Worm (Caenorhabditis elegans) whole organism, L4 larva: ENCODE data around the gene Y69H2.9.
A peak's percentile ranks its signal among the peaks of the same experiment; 100 is the strongest.

Source experiments
- D1046.2 ChIP-seq: fragments of 200-800 bp; sonication (Bioruptor generic); IDR thresholded peaks from 2 replicates; pipeline ENCODE4 v1.3.6; 2022; ENCODE audit warnings: missing genetic modification characterization, missing compliant biosample characterization
- F26F4.8 ChIP-seq: fragments of 200-800 bp; sonication (Bioruptor generic); conservative IDR thresholded peaks from 2 replicates; pipeline ENCODE4 v1.3.6; 2022; ENCODE audit warnings: missing genetic modification characterization, missing compliant biosample characterization
- F37D6.2 ChIP-seq: sonication (generic microtip); optimal IDR thresholded peaks from 2 replicates; lab custom pipeline; 2016; ENCODE audit warnings: mild to moderate bottlenecking, missing genetic modification characterization, missing compliant biosample characterization
- F44E2.7 ChIP-seq: fragments of 200-800 bp; sonication (Bioruptor generic); IDR thresholded peaks from 2 replicates; pipeline ENCODE4 v2.1.2; 2022; ENCODE audit warnings: missing genetic modification characterization, missing compliant biosample characterization
- F49E8.2 ChIP-seq: sonication (generic microtip); optimal IDR thresholded peaks from 2 replicates; lab custom pipeline; 2016; ENCODE audit warnings: missing compliant biosample characterization, mild to moderate bottlenecking, missing genetic modification characterization, borderline replicate concordance
- Y105C5A.15 ChIP-seq: fragments of 200-800 bp; sonication (Bioruptor generic); IDR thresholded peaks from 2 replicates; pipeline ENCODE4 v1.3.6; 2022; ENCODE audit warnings: missing genetic modification characterization, missing compliant biosample characterization
- aha-1 ChIP-seq: fragments of 150-350 bp; peaks from one replicate; lab custom pipeline; 2014; ENCODE audit warnings: missing biosample characterization, missing genetic modification characterization
- arid-1 ChIP-seq: fragments of 200-800 bp; sonication (Bioruptor generic); conservative IDR thresholded peaks from 2 replicates; pipeline ENCODE4 v1.3.6; 2022; ENCODE audit warnings: missing genetic modification reagents, missing genetic modification characterization, missing compliant biosample characterization
- ceh-44 ChIP-seq: fragments of 200-800 bp; sonication (Bioruptor generic); IDR thresholded peaks from 2 replicates; pipeline ENCODE4 v1.3.6; 2022; ENCODE audit warnings: missing genetic modification reagents, missing genetic modification characterization, missing compliant biosample characterization
- ceh-62 ChIP-seq: sonication (generic microtip); optimal IDR thresholded peaks from 2 replicates; lab custom pipeline; 2017; ENCODE audit warnings: missing biosample characterization, missing genetic modification characterization
- daf-12 ChIP-seq: fragments of 150-350 bp; optimal IDR thresholded peaks from 2 replicates; lab custom pipeline; 2014; ENCODE audit warnings: missing biosample characterization, missing genetic modification reagents, missing genetic modification characterization
- daf-16 ChIP-seq, 3 experiments: sonication (generic microtip); optimal IDR thresholded peaks; 2 replicates each; lab custom pipeline; 2016 to 2017; ENCODE audit warnings: missing genetic modification characterization in 3 of 3, missing genetic modification reagents in 3 of 3, mild to moderate bottlenecking in 2 of 3, missing compliant biosample characterization in 2 of 3, missing biosample characterization in 1 of 3, moderate library complexity in 1 of 3
- dmd-6 ChIP-seq: fragments of 200-800 bp; sonication (Bioruptor generic); IDR thresholded peaks from 2 replicates; pipeline ENCODE4 v1.3.6; 2022; ENCODE audit warnings: missing genetic modification reagents, missing genetic modification characterization, missing compliant biosample characterization
- dmd-8 ChIP-seq: fragments of 200-800 bp; sonication (Bioruptor generic); IDR thresholded peaks from 2 replicates; pipeline ENCODE4 v1.3.6; 2022; ENCODE audit warnings: missing genetic modification characterization, missing compliant biosample characterization
- duxl-1 ChIP-seq: sonication (generic microtip); optimal IDR thresholded peaks from 2 replicates; lab custom pipeline; 2016; ENCODE audit warnings: mild to moderate bottlenecking, missing genetic modification characterization, moderate library complexity, missing compliant biosample characterization; ENCODE audit not compliant: poor library complexity
- egl-27 ChIP-seq: sonication (generic microtip); optimal IDR thresholded peaks from 3 replicates; lab custom pipeline; 2017; ENCODE audit warnings: missing biosample characterization, missing genetic modification reagents, missing genetic modification characterization
- egl-43 ChIP-seq: fragments of 200-800 bp; sonication (Bioruptor generic); IDR thresholded peaks from 2 replicates; pipeline ENCODE4 v1.3.6; 2022; ENCODE audit warnings: missing genetic modification reagents, missing genetic modification characterization, missing compliant biosample characterization
- fkh-10 ChIP-seq: fragments of 150-350 bp; optimal IDR thresholded peaks from 2 replicates; lab custom pipeline; 2014; ENCODE audit warnings: missing biosample characterization, missing genetic modification reagents, missing genetic modification characterization
- hif-1 ChIP-seq, 2 experiments: sonication (generic microtip); optimal IDR thresholded peaks; 2 replicates each; lab custom pipeline; 2016 to 2017; ENCODE audit warnings: missing compliant biosample characterization in 2 of 2, missing genetic modification characterization in 2 of 2, missing genetic modification reagents in 2 of 2, missing genotype in 2 of 2, mild to moderate bottlenecking in 1 of 2
- hlh-30 ChIP-seq: sonication (generic microtip); optimal IDR thresholded peaks from 2 replicates; lab custom pipeline; 2017; ENCODE audit warnings: antibody characterized with exemption, mild to moderate bottlenecking, missing genetic modification characterization, missing compliant biosample characterization; ENCODE audit not compliant: insufficient read depth
- lim-7 ChIP-seq: fragments of 200-800 bp; sonication (Bioruptor generic); IDR thresholded peaks from 2 replicates; pipeline ENCODE4 v1.3.6; 2022; ENCODE audit warnings: missing genetic modification characterization, missing compliant biosample characterization
- lin-29 ChIP-seq: fragments of 200-800 bp; sonication (Bioruptor generic); IDR thresholded peaks from 2 replicates; pipeline ENCODE4 v1.3.6; 2022; ENCODE audit warnings: missing genetic modification reagents, missing genetic modification characterization, missing compliant biosample characterization
- lin-38 ChIP-seq: fragments of 200-800 bp; sonication (Bioruptor generic); IDR thresholded peaks from 2 replicates; pipeline ENCODE4 v1.3.6; 2022; ENCODE audit warnings: missing genetic modification reagents, missing genetic modification characterization, missing compliant biosample characterization
- lin-39 ChIP-seq: fragments of 150-350 bp; optimal IDR thresholded peaks from 2 replicates; lab custom pipeline; 2014; ENCODE audit warnings: missing biosample characterization, missing genetic modification reagents, missing genetic modification characterization
- madf-5 ChIP-seq, 2 experiments: fragments of 200-800 bp; sonication (Bioruptor generic); IDR thresholded peaks; 2 replicates each; pipeline ENCODE4 v1.3.6; 2022; ENCODE audit warnings: missing compliant biosample characterization in 2 of 2, missing genetic modification characterization in 2 of 2
- mdl-1 ChIP-seq, 2 experiments: fragments of 150-350 bp in 1 of 2; sonication (generic microtip) in 1 of 2; optimal IDR thresholded peaks; 2 replicates each; lab custom pipeline; 2014 to 2017; ENCODE audit warnings: missing biosample characterization in 2 of 2, missing genetic modification characterization in 2 of 2
- mes-2 ChIP-seq: sonication (generic microtip); optimal IDR thresholded peaks from 2 replicates; lab custom pipeline; 2016; ENCODE audit warnings: missing genotype, mild to moderate bottlenecking, missing genetic modification characterization, missing compliant biosample characterization; ENCODE audit not compliant: poor library complexity, severe bottlenecking
- nhr-237 ChIP-seq: sonication (generic microtip); optimal IDR thresholded peaks from 2 replicates; lab custom pipeline; 2017; ENCODE audit warnings: missing biosample characterization, missing genetic modification characterization
- nhr-48 ChIP-seq: sonication (generic microtip); optimal IDR thresholded peaks from 2 replicates; lab custom pipeline; 2016; ENCODE audit warnings: mild to moderate bottlenecking, missing genetic modification characterization, missing compliant biosample characterization
- nhr-76 ChIP-seq: fragments of 150-350 bp; optimal IDR thresholded peaks from 2 replicates; lab custom pipeline; 2014; ENCODE audit warnings: missing biosample characterization, missing genetic modification characterization
- pha-4 ChIP-seq, 2 experiments: fragments of 150-350 bp in 1 of 2; fragments of 200-800 bp in 1 of 2; sonication (Bioruptor generic) in 1 of 2; IDR thresholded peaks in 1 of 2; optimal IDR thresholded peaks in 1 of 2; 2 replicates each; pipeline versions ENCODE4 v1.3.6 to Lab custom; 2014 to 2022; ENCODE audit warnings: missing genetic modification characterization in 2 of 2, missing genetic modification reagents in 2 of 2, missing biosample characterization in 1 of 2, missing compliant biosample characterization in 1 of 2
- saeg-2 ChIP-seq: fragments of 200-800 bp; sonication (Bioruptor generic); IDR thresholded peaks from 2 replicates; pipeline ENCODE4 v1.3.6; 2022; ENCODE audit warnings: missing genetic modification reagents, missing genetic modification characterization, missing compliant biosample characterization
- set-16 ChIP-seq: fragments of 200-800 bp; sonication (Bioruptor generic); IDR thresholded peaks from 2 replicates; pipeline ENCODE4 v1.3.6; 2022; ENCODE audit warnings: missing genetic modification reagents, missing genetic modification characterization, missing compliant biosample characterization
- spr-3 ChIP-seq: fragments of 200-800 bp; sonication (Bioruptor generic); optimal IDR thresholded peaks from 2 replicates; lab custom pipeline; 2018; ENCODE audit warnings: mild to moderate bottlenecking, missing genetic modification characterization, missing compliant biosample characterization
- unc-62 ChIP-seq, 3 experiments: fragments of 150-350 bp in 1 of 3; sonication (generic microtip); optimal IDR thresholded peaks in 2 of 3; peaks in 1 of 3; 1 replicate in 1 of 3; 2 replicates in 2 of 3; lab custom pipeline; 2014 to 2017; ENCODE audit warnings: missing biosample characterization in 3 of 3, missing genetic modification characterization in 3 of 3, missing genetic modification reagents in 3 of 3, missing genotype in 1 of 3
- zip-2 ChIP-seq: fragments of 150-350 bp; optimal IDR thresholded peaks from 2 replicates; lab custom pipeline; 2014; ENCODE audit warnings: missing biosample characterization, missing genetic modification characterization
- ztf-11 ChIP-seq: fragments of 150-350 bp; optimal IDR thresholded peaks from 2 replicates; lab custom pipeline; 2014; ENCODE audit warnings: missing biosample characterization, missing genetic modification characterization
- ztf-7 ChIP-seq: fragments of 150-350 bp; optimal IDR thresholded peaks from 2 replicates; lab custom pipeline; 2014; ENCODE audit warnings: missing biosample characterization, missing genetic modification characterization

Gene Y69H2.9

DNA sequence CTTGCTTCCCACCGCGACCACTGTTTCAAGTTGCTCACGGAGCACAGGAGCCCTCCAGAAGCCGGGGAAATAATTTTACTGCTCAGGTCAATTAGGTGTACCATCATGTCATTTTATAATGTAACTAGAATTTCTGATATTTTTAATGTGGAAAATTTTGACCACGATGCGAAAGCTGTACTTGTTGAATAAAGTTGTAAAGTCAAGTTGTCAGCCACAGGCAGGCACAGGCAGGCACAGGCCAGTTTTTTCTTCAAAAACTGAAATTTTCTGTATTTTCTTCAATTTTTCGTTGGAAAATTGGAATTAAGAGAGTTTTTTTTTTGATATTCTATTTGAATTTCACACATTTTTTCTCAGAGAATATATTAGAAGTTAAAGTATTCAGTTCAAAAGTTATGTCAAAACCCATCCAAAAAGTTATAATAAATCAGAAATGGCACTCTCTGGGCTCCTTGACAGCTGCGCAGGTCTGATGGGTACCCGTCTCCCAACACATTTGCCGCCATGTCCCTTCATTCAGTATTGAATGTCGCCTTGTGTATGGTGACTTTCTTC is 4.8 kb downstream of the Y69H2.9 start, which contains the start of gene Y17D7C.1:
Gene Y17D7C.1 (plus strand): TSS at position 508 of the 558 bp plus-strand sequence.
- TF ChIP-seq F26F4.8 (GFP tag; lab: Robert Waterston, UW) (no peak), aha-1 (peak; percentile 94), lin-39 (tag; lab: Kevin White, UChicago) (no peak), unc-62 (GFP tag; optimal IDR thresholded peaks at IDR 0.05 in 1 of 2; lab: Kevin White, UChicago) (peak in 1 of 2 experiments; percentile 4), unc-62 (tag; optimal IDR thresholded peaks at IDR 0.05; lab: Kevin White, UChicago) (no peak), lim-7 (no peak), dmd-8 (GFP tag; lab: Robert Waterston, UW) (peak; percentile 3; the same call in 1 of the 2 replicates), ztf-7 (tag; lab: Kevin White, UChicago) (no peak)

ce11 chrV:18708015-18708414 is 6.7 kb downstream of the Y69H2.9 start:
- 0 out of 2 replicates have a peak, but pooled peaks have one; percentile 49 for TF ChIP-seq F26F4.8 (GFP tag; lab: Robert Waterston, UW)
- TF ChIP-seq madf-5 (GFP tag; IDR thresholded peaks at IDR 0.05; lab: Robert Waterston, UW), result 0 out of 4 replicates have a peak, but pooled peaks of 1 of the 2 experiments have one; percentile 19
- TF ChIP-seq F44E2.7 (GFP tag; lab: Robert Waterston, UW), result 0 out of 2 replicates have a peak, but pooled peaks have one; percentile 4
- TF ChIP-seq set-16, result no peak
- TF ChIP-seq saeg-2, result no peak
- no peak for TF ChIP-seq arid-1 (GFP tag; lab: Robert Waterston, UW)
- TF ChIP-seq aha-1, result peak; percentile 83

- TF ChIP-seq hlh-30 (tag; lab: Kevin White, UChicago) (no peak), saeg-2 (0 out of 2 replicates have a peak, but pooled peaks have one; percentile 30), madf-5 (GFP tag; IDR thresholded peaks at IDR 0.05; lab: Robert Waterston, UW) (0 out of 4 replicates have a peak, but pooled peaks of 1 of the 2 experiments have one; percentile 75)
Observed at ce11 chrV:18709203-18709860, 8.0 kb downstream of the Y69H2.9 start, which contains the start of gene Y17D7C.6. Gene Y17D7C.6 (plus strand): TSS chrV:18709810.

- TF ChIP-seq egl-27 (tag; lab: Kevin White, UChicago), result no peak
- no peak for TF ChIP-seq lin-39 (tag; lab: Kevin White, UChicago)
- TF ChIP-seq nhr-237 (tag; lab: Kevin White, UChicago), result no peak
- TF ChIP-seq lin-38, result no peak
- no peak for TF ChIP-seq saeg-2
- no peak for TF ChIP-seq ztf-11 (tag; lab: Kevin White, UChicago)
- TF ChIP-seq daf-16 (GFP tag; optimal IDR thresholded peaks at IDR 0.05; lab: Kevin White, UChicago), result peak in 1 of 2 experiments; percentile 13
- peak; percentile 11 for TF ChIP-seq daf-16 (tag; optimal IDR thresholded peaks at IDR 0.05; lab: Kevin White, UChicago)
- TF ChIP-seq nhr-48 (tag; lab: Kevin White, UChicago), result no peak
- TF ChIP-seq lin-29, result 0 out of 2 replicates have a peak, but pooled peaks have one; percentile 12
- no peak for TF ChIP-seq egl-43
- no peak for TF ChIP-seq spr-3 (GFP tag; lab: Kevin White, UChicago)
- TF ChIP-seq D1046.2 (GFP tag; lab: Robert Waterston, UW), result peak; percentile 54; the same call in 1 of the 2 replicates
- TF ChIP-seq ceh-62, result no peak
- TF ChIP-seq nhr-76 (tag; lab: Kevin White, UChicago), result no peak
- TF ChIP-seq daf-12, result no peak
- no peak for TF ChIP-seq pha-4 (GFP tag; IDR thresholded peaks at IDR 0.05; lab: Robert Waterston, UW)
- no peak for TF ChIP-seq pha-4 (tag; optimal IDR thresholded peaks at IDR 0.05; lab: Kevin White, UChicago)
- TF ChIP-seq zip-2, result peak; percentile 32
- peak; percentile 77 for TF ChIP-seq duxl-1 (tag; lab: Kevin White, UChicago)
- no peak for TF ChIP-seq Y105C5A.15 (GFP tag; lab: Robert Waterston, UW)
- peak in 1 of 2 experiments; percentile 20 for TF ChIP-seq unc-62 (GFP tag; optimal IDR thresholded peaks at IDR 0.05 in 1 of 2; lab: Kevin White, UChicago)
- TF ChIP-seq unc-62 (tag; optimal IDR thresholded peaks at IDR 0.05; lab: Kevin White, UChicago), result no peak
- no peak for TF ChIP-seq F49E8.2 (tag; lab: Kevin White, UChicago)
- TF ChIP-seq mes-2 (tag; lab: Kevin White, UChicago), result no peak
- no peak for TF ChIP-seq F26F4.8 (GFP tag; lab: Robert Waterston, UW)
- peak; percentile 40 for TF ChIP-seq F37D6.2
- TF ChIP-seq aha-1, result peak; percentile 39
- TF ChIP-seq dmd-6 (GFP tag; lab: Robert Waterston, UW), result no peak
- TF ChIP-seq hlh-30 (tag; lab: Kevin White, UChicago), result no peak
- no peak for TF ChIP-seq fkh-10 (GFP tag; lab: Kevin White, UChicago)
- no peak for TF ChIP-seq ceh-44 (GFP tag; lab: Robert Waterston, UW)
- TF ChIP-seq mdl-1 (tag; optimal IDR thresholded peaks at IDR 0.05; lab: Kevin White, UChicago), result no peak
- no peak for TF ChIP-seq hif-1 (tag; optimal IDR thresholded peaks at IDR 0.05; lab: Kevin White, UChicago)
Observed at ce11 chrV:18710045-18710490, 8.7 kb downstream of the Y69H2.9 start.
